Worm (Caenorhabditis elegans) whole organism, early embryonic: Measurements from ENCODE around the gene K08D9.9.

Source experiments
- F13C5.2 ChIP-seq: sonication (generic microtip); optimal IDR thresholded peaks from 2 replicates; lab custom pipeline; 2017; ENCODE audit warnings: mild to moderate bottlenecking, missing genetic modification characterization, inconsistent platforms, missing compliant biosample characterization
- aly-1 ChIP-seq: sonication (generic microtip); optimal IDR thresholded peaks from 2 replicates; lab custom pipeline; 2016; ENCODE audit warnings: missing genetic modification characterization, missing compliant biosample characterization
- pes-1 ChIP-seq: fragments of 200-800 bp; sonication (Bioruptor generic); IDR thresholded peaks from 2 replicates; pipeline ENCODE4 v1.3.6; 2022; ENCODE audit warnings: missing genetic modification reagents, missing genetic modification characterization, missing compliant biosample characterization
- tbx-11 ChIP-seq: fragments of 200-800 bp; sonication (Bioruptor generic); IDR thresholded peaks from 2 replicates; pipeline ENCODE4 v1.3.6; 2022; ENCODE audit warnings: missing genetic modification characterization, missing compliant biosample characterization
- tra-4 ChIP-seq: sonication (generic microtip); optimal IDR thresholded peaks from 2 replicates; lab custom pipeline; 2017; ENCODE audit warnings: missing genetic modification characterization, missing compliant biosample characterization

DNA sequence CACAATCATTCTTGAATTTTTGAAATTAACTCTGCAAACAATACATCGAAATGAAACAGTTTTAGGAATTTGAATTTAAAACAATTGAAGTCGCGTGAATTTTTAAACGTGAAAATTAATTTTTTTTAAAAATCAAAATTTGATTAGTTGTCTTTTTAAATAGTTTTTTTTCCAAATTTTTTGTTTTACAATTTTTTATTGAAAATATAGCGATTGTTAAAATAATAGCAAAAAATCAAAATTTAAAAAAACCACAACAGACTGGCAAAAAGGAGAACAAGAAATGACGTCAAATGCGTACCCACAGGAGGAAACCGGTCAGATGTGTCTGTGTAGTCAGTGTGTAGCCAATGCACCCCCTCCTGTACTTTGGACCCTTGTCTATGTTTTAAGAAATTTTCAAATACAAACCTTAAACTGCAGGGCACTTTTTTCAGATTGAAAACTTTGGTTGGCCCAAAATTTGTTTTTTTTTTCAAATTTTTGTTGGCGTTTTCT, 39.6 kb downstream of the K08D9.9 start, which contains the start of the genes Y73C8B.1 and Y73C8B.5:
- TF ChIP-seq pes-1 (GFP tag; lab: Robert Waterston, UW): no peak
- no peak for TF ChIP-seq tbx-11 (GFP tag; lab: Robert Waterston, UW)
- TF ChIP-seq aly-1: no peak
- no peak for TF ChIP-seq tra-4 (tag; lab: Kevin White, UChicago)
- no peak for TF ChIP-seq F13C5.2 (tag; lab: Kevin White, UChicago)
